Fruit fly (Drosophila melanogaster) whole organism, embryonic: ENCODE results near the gene CG45078.
A peak's percentile ranks its signal among the peaks of the same experiment; 100 is the strongest.

ENCODE experiments used
- Antp ChIP-seq: fragments of 200-800 bp; sonication (Bioruptor generic); optimal IDR thresholded peaks from 3 replicates; lab custom pipeline; 2016; ENCODE audit warnings: missing biosample characterization, missing genetic modification characterization
- Bdp1 ChIP-seq: fragments of 200-800 bp; sonication (Bioruptor generic); optimal IDR thresholded peaks from 3 replicates; lab custom pipeline; 2016; ENCODE audit warnings: missing biosample characterization, missing genetic modification characterization
- Blimp-1 ChIP-seq: fragments of 200-800 bp; sonication (Bioruptor generic); optimal IDR thresholded peaks from 3 replicates; lab custom pipeline; 2018; ENCODE audit warnings: missing biosample characterization, missing genetic modification characterization, mild to moderate bottlenecking, moderate library complexity, missing genetic modification reagents
- CG10209 ChIP-seq: fragments of 200-800 bp; sonication (Bioruptor generic); optimal IDR thresholded peaks from 3 replicates; lab custom pipeline; 2017; ENCODE audit warnings: missing biosample characterization, mild to moderate bottlenecking, missing genetic modification characterization, missing genetic modification reagents
- CG10267 ChIP-seq: fragments of 200-800 bp; sonication (Bioruptor generic); optimal IDR thresholded peaks from 2 replicates; lab custom pipeline; 2018; ENCODE audit warnings: missing biosample characterization, mild to moderate bottlenecking, missing genetic modification characterization, moderate library complexity
- CG10274 ChIP-seq: fragments of 200-800 bp; sonication (Bioruptor generic); optimal IDR thresholded peaks from 3 replicates; lab custom pipeline; 2017; ENCODE audit warnings: missing biosample characterization, mild to moderate bottlenecking, missing genetic modification characterization
- CG10366 ChIP-seq: fragments of 200-800 bp; sonication (Bioruptor generic); IDR thresholded peaks from 2 replicates; pipeline ENCODE4 v1.3.6; 2022; ENCODE audit warnings: missing biosample characterization, missing genetic modification characterization
- CG11398 ChIP-seq: fragments of 200-800 bp; sonication (Bioruptor generic); optimal IDR thresholded peaks from 2 replicates; lab custom pipeline; 2016; ENCODE audit warnings: missing biosample characterization, missing genetic modification characterization
- CG12769 ChIP-seq: fragments of 200-800 bp; sonication (Bioruptor generic); optimal IDR thresholded peaks from 2 replicates; lab custom pipeline; 2019; ENCODE audit warnings: missing biosample characterization, mild to moderate bottlenecking, missing genetic modification characterization, moderate library complexity
- CG12942 ChIP-seq: fragments of 200-800 bp; sonication (Bioruptor generic); optimal IDR thresholded peaks from 3 replicates; lab custom pipeline; 2016; ENCODE audit warnings: missing biosample characterization, missing genetic modification characterization
- CG15073 ChIP-seq: fragments of 200-800 bp; sonication (Bioruptor generic); optimal IDR thresholded peaks from 2 replicates; lab custom pipeline; 2016; ENCODE audit warnings: missing biosample characterization, missing genetic modification characterization
- CG1603 ChIP-seq: fragments of 200-800 bp; sonication (Bioruptor generic); optimal IDR thresholded peaks from 2 replicates; lab custom pipeline; 2019; ENCODE audit warnings: missing biosample characterization, mild to moderate bottlenecking, missing genetic modification characterization, moderate library complexity
- CG17568 ChIP-seq: fragments of 200-800 bp; sonication (Bioruptor generic); optimal IDR thresholded peaks from 2 replicates; lab custom pipeline; 2018; ENCODE audit warnings: missing biosample characterization, mild to moderate bottlenecking, missing genetic modification characterization, moderate library complexity
- CG18619 ChIP-seq: fragments of 200-800 bp; sonication (Bioruptor generic); optimal IDR thresholded peaks from 3 replicates; lab custom pipeline; 2017; ENCODE audit warnings: missing biosample characterization, mild to moderate bottlenecking, missing genetic modification characterization
- CG2116 ChIP-seq: fragments of 200-800 bp; sonication (Bioruptor generic); optimal IDR thresholded peaks from 3 replicates; lab custom pipeline; 2018; ENCODE audit warnings: missing biosample characterization, mild to moderate bottlenecking, missing genetic modification characterization
- CG31441 ChIP-seq: fragments of 200-800 bp; sonication (Bioruptor generic); IDR thresholded peaks from 2 replicates; pipeline ENCODE4 v1.3.6; 2022; ENCODE audit warnings: missing biosample characterization, missing genetic modification characterization
- CG3407 ChIP-seq: fragments of 200-800 bp; sonication (Bioruptor generic); optimal IDR thresholded peaks from 2 replicates; lab custom pipeline; 2018; ENCODE audit warnings: missing biosample characterization, mild to moderate bottlenecking, missing genetic modification characterization
- CG6272 ChIP-seq: fragments of 200-800 bp; sonication (Bioruptor generic); IDR thresholded peaks from 2 replicates; pipeline ENCODE4 v1.3.6; 2022; ENCODE audit warnings: missing biosample characterization, missing genetic modification characterization
- CG6813 ChIP-seq: fragments of 200-800 bp; sonication (Bioruptor generic); optimal IDR thresholded peaks from 2 replicates; lab custom pipeline; 2017; ENCODE audit warnings: missing biosample characterization, missing genetic modification characterization, mild to moderate bottlenecking, moderate library complexity, missing genetic modification reagents
- CG7556 ChIP-seq: fragments of 200-800 bp; sonication (Bioruptor generic); optimal IDR thresholded peaks from 2 replicates; lab custom pipeline; 2017; ENCODE audit warnings: missing biosample characterization, mild to moderate bottlenecking, missing genetic modification characterization
- CG8478 ChIP-seq: fragments of >200 bp; optimal IDR thresholded peaks from 2 replicates; lab custom pipeline; 2018
- CG9797 ChIP-seq: fragments of 200-800 bp; sonication (Bioruptor generic); optimal IDR thresholded peaks from 3 replicates; lab custom pipeline; 2018; ENCODE audit warnings: missing biosample characterization, mild to moderate bottlenecking, missing genetic modification characterization
- Dek ChIP-seq: fragments of 200-800 bp; sonication (Bioruptor generic); optimal IDR thresholded peaks from 3 replicates; lab custom pipeline; 2019; ENCODE audit warnings: missing biosample characterization, mild to moderate bottlenecking, missing genetic modification characterization, moderate library complexity
- Drgx ChIP-seq: fragments of 200-800 bp; sonication (Bioruptor generic); IDR thresholded peaks from 2 replicates; pipeline ENCODE4 v1.3.6; 2022; ENCODE audit warnings: missing biosample characterization, missing genetic modification characterization
- E2f2 ChIP-seq: fragments of 200-800 bp; sonication (Bioruptor generic); IDR thresholded peaks from 2 replicates; pipeline ENCODE4 v1.3.6; 2022; ENCODE audit warnings: missing biosample characterization, missing genetic modification characterization
- Hey ChIP-seq: fragments of 200-800 bp; sonication (Bioruptor generic); optimal IDR thresholded peaks from 3 replicates; lab custom pipeline; 2018; ENCODE audit warnings: missing biosample characterization, mild to moderate bottlenecking, missing genetic modification characterization
- Kr ChIP-seq: fragments of 200-800 bp; sonication (Bioruptor generic); optimal IDR thresholded peaks from 2 replicates; lab custom pipeline; 2017; ENCODE audit warnings: missing biosample characterization, mild to moderate bottlenecking, missing genetic modification characterization
- Lim3 ChIP-seq: fragments of 200-800 bp; sonication (Bioruptor generic); IDR thresholded peaks from 2 replicates; pipeline ENCODE4 v1.3.6; 2022; ENCODE audit warnings: missing biosample characterization, missing genetic modification characterization
- Max ChIP-seq: fragments of 200-800 bp; sonication (Bioruptor generic); optimal IDR thresholded peaks from 2 replicates; lab custom pipeline; 2016; ENCODE audit warnings: missing biosample characterization, mild to moderate bottlenecking, missing genetic modification characterization
- Taf1 ChIP-seq: fragments of 200-800 bp; sonication (Bioruptor generic); IDR thresholded peaks from 2 replicates; pipeline ENCODE4 v1.3.6; 2022; ENCODE audit warnings: missing biosample characterization, missing genetic modification characterization
- ab ChIP-seq: fragments of 200-800 bp; sonication (Bioruptor generic); optimal IDR thresholded peaks from 2 replicates; lab custom pipeline; 2016; ENCODE audit warnings: missing biosample characterization, missing genetic modification characterization
- ap ChIP-seq: fragments of 200-800 bp; sonication (Bioruptor generic); IDR thresholded peaks from 2 replicates; pipeline ENCODE4 v1.3.6; 2022; ENCODE audit warnings: missing biosample characterization, missing genetic modification characterization
- ash1 ChIP-seq: fragments of 200-800 bp; sonication (Bioruptor generic); optimal IDR thresholded peaks from 2 replicates; lab custom pipeline; 2018; ENCODE audit warnings: missing biosample characterization, mild to moderate bottlenecking, missing genetic modification characterization
- bowl ChIP-seq: fragments of 200-800 bp; sonication (Bioruptor generic); IDR thresholded peaks from 2 replicates; pipeline ENCODE4 v1.3.6; 2022; ENCODE audit warnings: missing biosample characterization, missing genetic modification characterization
- cg ChIP-seq: fragments of 200-800 bp; sonication (Bioruptor generic); optimal IDR thresholded peaks from 3 replicates; lab custom pipeline; 2019; ENCODE audit warnings: missing biosample characterization, mild to moderate bottlenecking, missing genetic modification characterization, moderate library complexity
- danr ChIP-seq: fragments of 200-800 bp; sonication (Bioruptor generic); IDR thresholded peaks from 2 replicates; pipeline ENCODE4 v1.3.6; 2022; ENCODE audit warnings: missing biosample characterization, missing genetic modification characterization
- dmrt11E ChIP-seq: fragments of 200-800 bp; sonication (Bioruptor generic); optimal IDR thresholded peaks from 3 replicates; lab custom pipeline; 2018; ENCODE audit warnings: missing biosample characterization, mild to moderate bottlenecking, missing genetic modification characterization, moderate library complexity
- en ChIP-seq: fragments of 200-800 bp; sonication (Bioruptor generic); optimal IDR thresholded peaks from 2 replicates; lab custom pipeline; 2016; ENCODE audit warnings: missing biosample characterization, missing genetic modification characterization
- fru ChIP-seq: fragments of >200 bp; optimal IDR thresholded peaks from 2 replicates; lab custom pipeline; 2017
- her ChIP-seq: fragments of 200-800 bp; sonication (Bioruptor generic); optimal IDR thresholded peaks from 2 replicates; lab custom pipeline; 2016; ENCODE audit warnings: missing biosample characterization, missing genetic modification characterization
- hth ChIP-seq: fragments of >200 bp; optimal IDR thresholded peaks from 2 replicates; lab custom pipeline; 2017; ENCODE audit warnings: inconsistent platforms
- jumu ChIP-seq: fragments of 200-800 bp; sonication (Bioruptor generic); optimal IDR thresholded peaks from 3 replicates; lab custom pipeline; 2016; ENCODE audit warnings: missing biosample characterization, missing genetic modification characterization
- kah ChIP-seq: fragments of 200-800 bp; sonication (Bioruptor generic); optimal IDR thresholded peaks from 2 replicates; lab custom pipeline; 2018; ENCODE audit warnings: missing biosample characterization, mild to moderate bottlenecking, missing genetic modification characterization
- klu ChIP-seq: fragments of 200-800 bp; sonication (Bioruptor generic); IDR thresholded peaks from 2 replicates; pipeline ENCODE4 v1.3.6; 2022; ENCODE audit warnings: missing biosample characterization, missing genetic modification characterization
- mam ChIP-seq: fragments of 200-800 bp; sonication (Bioruptor generic); optimal IDR thresholded peaks from 3 replicates; lab custom pipeline; 2016; ENCODE audit warnings: missing biosample characterization, missing genetic modification characterization
- oc ChIP-seq: fragments of 200-800 bp; sonication (Bioruptor generic); optimal IDR thresholded peaks from 2 replicates; lab custom pipeline; 2018; ENCODE audit warnings: missing biosample characterization, mild to moderate bottlenecking, missing genetic modification characterization, moderate library complexity
- pho ChIP-seq: fragments of 200-800 bp; sonication (Bioruptor generic); optimal IDR thresholded peaks from 2 replicates; lab custom pipeline; 2016; ENCODE audit warnings: missing biosample characterization, missing genetic modification characterization
- sens ChIP-seq: fragments of 200-800 bp; sonication (Bioruptor generic); peaks from one replicate; lab custom pipeline; 2016; ENCODE audit warnings: missing biosample characterization, missing genetic modification characterization
- slbo ChIP-seq: fragments of 200-800 bp; sonication (Bioruptor generic); IDR thresholded peaks from 2 replicates; pipeline ENCODE4 v1.3.6; 2022; ENCODE audit warnings: missing biosample characterization, missing genetic modification characterization
- ssp ChIP-seq: fragments of 200-800 bp; sonication (Bioruptor generic); IDR thresholded peaks from 2 replicates; pipeline ENCODE4 v1.3.6; 2022; ENCODE audit warnings: missing biosample characterization, missing genetic modification characterization
- tup ChIP-seq: fragments of 200-800 bp; sonication (Bioruptor generic); optimal IDR thresholded peaks from 2 replicates; lab custom pipeline; 2016; ENCODE audit warnings: missing biosample characterization, mild to moderate bottlenecking, missing genetic modification characterization, moderate library complexity
- twi ChIP-seq: fragments of 200-800 bp; optimal IDR thresholded peaks from 2 replicates; lab custom pipeline; 2019; ENCODE audit warnings: missing biosample characterization, mild to moderate bottlenecking, missing genetic modification characterization, moderate library complexity
- zen ChIP-seq: fragments of 200-800 bp; sonication (Bioruptor generic); optimal IDR thresholded peaks from 3 replicates; lab custom pipeline; 2018; ENCODE audit warnings: missing biosample characterization, mild to moderate bottlenecking, missing genetic modification characterization, moderate library complexity
- zf30C ChIP-seq: fragments of 200-800 bp; sonication (Bioruptor generic); optimal IDR thresholded peaks from 3 replicates; lab custom pipeline; 2018; ENCODE audit warnings: missing biosample characterization, mild to moderate bottlenecking, missing genetic modification characterization

CG45078 gene

dm6 chr3R:10788186-10788585 is 11.0 kb upstream of the CG45078 start, which contains the start of the genes Art1 and Mcm5 (continued):
- no peak for TF ChIP-seq Bdp1
- TF ChIP-seq CG1603 (tag; lab: Kevin White, UChicago): peak; percentile 26
- TF ChIP-seq CG12769: no peak
- no peak for TF ChIP-seq CG15073 (GFP tag; lab: Kevin White, UChicago)
- TF ChIP-seq Dek: no peak
- TF ChIP-seq Kr (GFP tag; lab: Kevin White, UChicago): no peak
- peak; percentile 52 for TF ChIP-seq mam (GFP tag; lab: Kevin White, UChicago)
- peak; percentile 79 for TF ChIP-seq CG2116
- TF ChIP-seq oc (tag; lab: Kevin White, UChicago): no peak
- no peak for TF ChIP-seq CG10274
- no peak for TF ChIP-seq CG6813
- no peak for TF ChIP-seq CG6272 (GFP tag; lab: Robert Waterston, UW)
- TF ChIP-seq fru (lab: Kevin White, UChicago): no peak
- no peak for TF ChIP-seq Blimp-1 (GFP tag; lab: Kevin White, UChicago)
- peak; percentile 85 for TF ChIP-seq sens (GFP tag; lab: Kevin White, UChicago)
- no peak for TF ChIP-seq cg
- TF ChIP-seq Drgx (GFP tag; lab: Robert Waterston, UW): no peak
- TF ChIP-seq CG18619 (GFP tag; lab: Kevin White, UChicago): no peak
- no peak for TF ChIP-seq Hey (tag; lab: Kevin White, UChicago)
- TF ChIP-seq zen (tag; lab: Kevin White, UChicago): peak; percentile 38
- peak; percentile 24; the same call in 1 of the 2 replicates for TF ChIP-seq slbo
- peak; percentile 44 for TF ChIP-seq dmrt11E (tag; lab: Kevin White, UChicago)
- TF ChIP-seq CG9797: peak; percentile 89
- TF ChIP-seq jumu (GFP tag; lab: Kevin White, UChicago): peak; percentile 53
- peak; percentile 60 for TF ChIP-seq pho (GFP tag; lab: Kevin White, UChicago)
- TF ChIP-seq CG17568 (GFP tag; lab: Kevin White, UChicago): no peak
- TF ChIP-seq danr (GFP tag; lab: Robert Waterston, UW): no peak
- TF ChIP-seq ap (GFP tag; lab: Robert Waterston, UW): no peak
- peak; percentile 53 for TF ChIP-seq Antp
- no peak for TF ChIP-seq CG10366 (GFP tag; lab: Robert Waterston, UW)
- TF ChIP-seq E2f2 (GFP tag; lab: Robert Waterston, UW): peak; percentile 77
- TF ChIP-seq kah: no peak
- TF ChIP-seq CG7556: no peak
- peak; percentile 83 for TF ChIP-seq Max (GFP tag; lab: Kevin White, UChicago)
- TF ChIP-seq ab (GFP tag; lab: Kevin White, UChicago): no peak
- TF ChIP-seq bowl (GFP tag; lab: Robert Waterston, UW): no peak
- TF ChIP-seq klu (GFP tag; lab: Robert Waterston, UW): no peak
- TF ChIP-seq zf30C (GFP tag; lab: Kevin White, UChicago): no peak
- no peak for TF ChIP-seq en (GFP tag; lab: Kevin White, UChicago)
- TF ChIP-seq Lim3 (GFP tag; lab: Robert Waterston, UW): no peak
- TF ChIP-seq CG31441 (GFP tag; lab: Robert Waterston, UW): no peak
- TF ChIP-seq Taf1 (GFP tag; lab: Robert Waterston, UW): no peak
- no peak for TF ChIP-seq ash1
- no peak for TF ChIP-seq CG3407 (GFP tag; lab: Kevin White, UChicago)
- TF ChIP-seq CG8478: no peak
- peak; percentile 8 for TF ChIP-seq CG11398
- TF ChIP-seq her: no peak
- peak; percentile 22 for TF ChIP-seq twi (tag; lab: Kevin White, UChicago)
- TF ChIP-seq tup (GFP tag; lab: Kevin White, UChicago): no peak
- TF ChIP-seq CG10267 (tag; lab: Kevin White, UChicago): peak; percentile 98
- no peak for TF ChIP-seq CG12942 (GFP tag; lab: Kevin White, UChicago)
- peak; percentile 42 for TF ChIP-seq ssp (GFP tag; lab: Robert Waterston, UW)
- no peak for TF ChIP-seq CG10209 (GFP tag; lab: Kevin White, UChicago)
- no peak for TF ChIP-seq hth (lab: Kevin White, UChicago)
